Worm (Caenorhabditis elegans) whole organism, L4 larva: ENCODE measurements around the gene inx-8.

Experiments
- R02D3.7 ChIP-seq: fragments of 150-350 bp; sonication (generic microtip); optimal IDR thresholded peaks from 3 replicates; lab custom pipeline; 2014; ENCODE audit warnings: missing biosample characterization, missing genetic modification characterization
- T20F7.1 ChIP-seq: fragments of 200-800 bp; sonication (Bioruptor generic); optimal IDR thresholded peaks from 2 replicates; lab custom pipeline; 2018; ENCODE audit warnings: mild to moderate bottlenecking, missing genetic modification characterization, missing compliant biosample characterization
- T26A8.4 ChIP-seq: fragments of 200-800 bp; sonication (Bioruptor generic); IDR thresholded peaks from 2 replicates; pipeline ENCODE4 v1.3.6; 2022; ENCODE audit warnings: missing genetic modification characterization, missing compliant biosample characterization
- Y105C5A.15 ChIP-seq: fragments of 200-800 bp; sonication (Bioruptor generic); IDR thresholded peaks from 2 replicates; pipeline ENCODE4 v1.3.6; 2022; ENCODE audit warnings: missing genetic modification characterization, missing compliant biosample characterization
- aha-1 ChIP-seq: fragments of 150-350 bp; peaks from one replicate; lab custom pipeline; 2014; ENCODE audit warnings: missing biosample characterization, missing genetic modification characterization
- ama-1 ChIP-seq: fragments of 150-350 bp; optimal IDR thresholded peaks from 2 replicates; lab custom pipeline; 2014; ENCODE audit warnings: inconsistent platforms, mixed read lengths
- arid-1 ChIP-seq: fragments of 200-800 bp; sonication (Bioruptor generic); conservative IDR thresholded peaks from 2 replicates; pipeline ENCODE4 v1.3.6; 2022; ENCODE audit warnings: missing genetic modification reagents, missing genetic modification characterization, missing compliant biosample characterization
- attf-4 ChIP-seq: sonication (generic microtip); optimal IDR thresholded peaks from 3 replicates; lab custom pipeline; 2017; ENCODE audit warnings: missing biosample characterization, missing genetic modification characterization
- ceh-28 ChIP-seq: fragments of 150-350 bp; optimal IDR thresholded peaks from 2 replicates; lab custom pipeline; 2014; ENCODE audit warnings: missing biosample characterization, missing genetic modification reagents, missing genetic modification characterization
- ceh-82 ChIP-seq: sonication (generic microtip); optimal IDR thresholded peaks from 2 replicates; lab custom pipeline; 2017; ENCODE audit warnings: missing biosample characterization, missing genetic modification characterization
- ctbp-1 ChIP-seq: fragments of 200-800 bp; sonication (Bioruptor generic); IDR thresholded peaks from 2 replicates; pipeline ENCODE4 v1.3.6; 2022; ENCODE audit warnings: missing genetic modification reagents, missing genetic modification characterization, missing compliant biosample characterization
- daf-8 ChIP-seq: fragments of 200-800 bp; sonication (Bioruptor generic); IDR thresholded peaks from 2 replicates; pipeline ENCODE4 v1.3.6; 2022; ENCODE audit warnings: missing genetic modification characterization, missing compliant biosample characterization
- dmd-6 ChIP-seq: fragments of 200-800 bp; sonication (Bioruptor generic); IDR thresholded peaks from 2 replicates; pipeline ENCODE4 v1.3.6; 2022; ENCODE audit warnings: missing genetic modification reagents, missing genetic modification characterization, missing compliant biosample characterization
- dmd-9 ChIP-seq: fragments of 200-800 bp; sonication (Bioruptor generic); IDR thresholded peaks from 2 replicates; pipeline ENCODE4 v1.3.6; 2022; ENCODE audit warnings: missing genetic modification reagents, missing genetic modification characterization, missing compliant biosample characterization
- duxl-1 ChIP-seq: sonication (generic microtip); optimal IDR thresholded peaks from 2 replicates; lab custom pipeline; 2016; ENCODE audit warnings: mild to moderate bottlenecking, missing genetic modification characterization, moderate library complexity, missing compliant biosample characterization; ENCODE audit not compliant: poor library complexity
- egl-27 ChIP-seq: sonication (generic microtip); optimal IDR thresholded peaks from 3 replicates; lab custom pipeline; 2017; ENCODE audit warnings: missing biosample characterization, missing genetic modification reagents, missing genetic modification characterization
- egl-43 ChIP-seq: fragments of 200-800 bp; sonication (Bioruptor generic); IDR thresholded peaks from 2 replicates; pipeline ENCODE4 v1.3.6; 2022; ENCODE audit warnings: missing genetic modification reagents, missing genetic modification characterization, missing compliant biosample characterization
- fos-1 ChIP-seq: fragments of 150-350 bp; optimal IDR thresholded peaks from 2 replicates; lab custom pipeline; 2014; ENCODE audit warnings: missing biosample characterization, missing genetic modification characterization
- hlh-11 ChIP-seq: fragments of 200-800 bp; sonication (Bioruptor generic); optimal IDR thresholded peaks from 2 replicates; lab custom pipeline; 2018; ENCODE audit warnings: mild to moderate bottlenecking, missing genetic modification characterization, missing compliant biosample characterization
- hmg-1.1 ChIP-seq: fragments of 200-800 bp; sonication (Bioruptor generic); IDR thresholded peaks from 2 replicates; pipeline ENCODE4 v1.3.6; 2022; ENCODE audit warnings: missing genetic modification reagents, missing genetic modification characterization, missing compliant biosample characterization
- jun-1 ChIP-seq: fragments of 150-350 bp; optimal IDR thresholded peaks from 2 replicates; lab custom pipeline; 2014; ENCODE audit warnings: missing biosample characterization, missing genetic modification reagents, missing genetic modification characterization
- lin-1 ChIP-seq: fragments of 200-800 bp; sonication (Bioruptor generic); IDR thresholded peaks from 2 replicates; pipeline ENCODE4 v1.3.6; 2022; ENCODE audit warnings: missing genetic modification reagents, missing genetic modification characterization, missing compliant biosample characterization
- lin-29 ChIP-seq: fragments of 200-800 bp; sonication (Bioruptor generic); IDR thresholded peaks from 2 replicates; pipeline ENCODE4 v1.3.6; 2022; ENCODE audit warnings: missing genetic modification reagents, missing genetic modification characterization, missing compliant biosample characterization
- lsy-2 ChIP-seq, 2 experiments: fragments of 150-350 bp in 1 of 2; sonication (generic microtip) in 1 of 2; optimal IDR thresholded peaks; 2 replicates each; lab custom pipeline; 2014 to 2017; ENCODE audit warnings: missing biosample characterization in 2 of 2, missing genetic modification characterization in 2 of 2
- mdl-1 ChIP-seq, 2 experiments: fragments of 150-350 bp in 1 of 2; sonication (generic microtip) in 1 of 2; optimal IDR thresholded peaks; 2 replicates each; lab custom pipeline; 2014 to 2017; ENCODE audit warnings: missing biosample characterization in 2 of 2, missing genetic modification characterization in 2 of 2
- mes-2 ChIP-seq: sonication (generic microtip); optimal IDR thresholded peaks from 2 replicates; lab custom pipeline; 2016; ENCODE audit warnings: missing genotype, mild to moderate bottlenecking, missing genetic modification characterization, missing compliant biosample characterization; ENCODE audit not compliant: poor library complexity, severe bottlenecking
- mxl-2 ChIP-seq: fragments of 200-800 bp; sonication (Bioruptor generic); conservative IDR thresholded peaks from 2 replicates; pipeline ENCODE4 v1.3.6; 2022; ENCODE audit warnings: missing genetic modification reagents, missing genetic modification characterization, missing compliant biosample characterization
- mxl-3 ChIP-seq: fragments of 200-800 bp; sonication (Bioruptor generic); optimal IDR thresholded peaks from 2 replicates; lab custom pipeline; 2018; ENCODE audit warnings: mild to moderate bottlenecking, missing genetic modification characterization, missing compliant biosample characterization
- nhr-41 ChIP-seq: fragments of 200-800 bp; sonication (Bioruptor generic); IDR thresholded peaks from 2 replicates; pipeline ENCODE4 v1.3.6; 2022; ENCODE audit warnings: missing genetic modification reagents, missing genetic modification characterization, missing compliant biosample characterization
- nhr-42 ChIP-seq: fragments of 200-800 bp; sonication (Bioruptor generic); IDR thresholded peaks from 2 replicates; pipeline ENCODE4 v1.3.6; 2022; ENCODE audit warnings: missing genetic modification characterization, missing compliant biosample characterization
- nhr-6 ChIP-seq: fragments of 150-350 bp; optimal IDR thresholded peaks from 2 replicates; lab custom pipeline; 2014; ENCODE audit warnings: missing biosample characterization, missing genetic modification characterization
- pha-4 ChIP-seq, 2 experiments: fragments of 150-350 bp in 1 of 2; fragments of 200-800 bp in 1 of 2; sonication (Bioruptor generic) in 1 of 2; IDR thresholded peaks in 1 of 2; optimal IDR thresholded peaks in 1 of 2; 2 replicates each; pipeline versions ENCODE4 v1.3.6 to Lab custom; 2014 to 2022; ENCODE audit warnings: missing genetic modification characterization in 2 of 2, missing genetic modification reagents in 2 of 2, missing biosample characterization in 1 of 2, missing compliant biosample characterization in 1 of 2
- rbr-2 ChIP-seq: sonication (generic microtip); optimal IDR thresholded peaks from 2 replicates; lab custom pipeline; 2016; ENCODE audit warnings: missing genotype, missing genetic modification characterization, missing compliant biosample characterization
- saeg-2 ChIP-seq: fragments of 200-800 bp; sonication (Bioruptor generic); IDR thresholded peaks from 2 replicates; pipeline ENCODE4 v1.3.6; 2022; ENCODE audit warnings: missing genetic modification reagents, missing genetic modification characterization, missing compliant biosample characterization
- sdz-12 ChIP-seq: fragments of 200-800 bp; sonication (Bioruptor generic); optimal IDR thresholded peaks from 2 replicates; lab custom pipeline; 2018; ENCODE audit warnings: mild to moderate bottlenecking, missing genetic modification characterization, missing compliant biosample characterization
- skn-1 ChIP-seq: fragments of 150-350 bp; optimal IDR thresholded peaks from 2 replicates; lab custom pipeline; 2014; ENCODE audit warnings: missing biosample characterization, missing genetic modification characterization
- spr-1 ChIP-seq: sonication (generic microtip); optimal IDR thresholded peaks from 2 replicates; lab custom pipeline; 2016; ENCODE audit warnings: mild to moderate bottlenecking, missing genetic modification characterization, missing compliant biosample characterization
- tra-1 ChIP-seq: fragments of 200-800 bp; sonication (Bioruptor generic); IDR thresholded peaks from 2 replicates; pipeline ENCODE4 v1.3.6; 2022; ENCODE audit warnings: missing genetic modification reagents, missing genetic modification characterization, missing compliant biosample characterization
- unc-130 ChIP-seq: sonication (generic microtip); optimal IDR thresholded peaks from 2 replicates; lab custom pipeline; 2016; ENCODE audit warnings: missing genetic modification reagents, missing genetic modification characterization, missing compliant biosample characterization
- unc-39 ChIP-seq: sonication (generic microtip); optimal IDR thresholded peaks from 2 replicates; lab custom pipeline; 2017; ENCODE audit warnings: missing biosample characterization, missing genetic modification characterization
- unc-62 ChIP-seq, 3 experiments: fragments of 150-350 bp in 1 of 3; sonication (generic microtip); optimal IDR thresholded peaks in 2 of 3; peaks in 1 of 3; 1 replicate in 1 of 3; 2 replicates in 2 of 3; lab custom pipeline; 2014 to 2017; ENCODE audit warnings: missing biosample characterization in 3 of 3, missing genetic modification characterization in 3 of 3, missing genetic modification reagents in 3 of 3, missing genotype in 1 of 3
- ztf-11 ChIP-seq: fragments of 150-350 bp; optimal IDR thresholded peaks from 2 replicates; lab custom pipeline; 2014; ENCODE audit warnings: missing biosample characterization, missing genetic modification characterization
- ztf-7 ChIP-seq: fragments of 150-350 bp; optimal IDR thresholded peaks from 2 replicates; lab custom pipeline; 2014; ENCODE audit warnings: missing biosample characterization, missing genetic modification characterization

inx-8 gene

ce11 chrIV:11638016-11638415 lies 35.6 kb upstream of the inx-8 start, which contains the start of gene rbm-17:
TSS of gene rbm-17 (plus strand) at chrIV:11638316.
- no peak for TF ChIP-seq egl-43 (GFP tag; lab: Robert Waterston, UW)
- TF ChIP-seq fos-1 = no peak
- no peak for TF ChIP-seq hmg-1.1
- no peak for TF ChIP-seq T26A8.4 (GFP tag; lab: Robert Waterston, UW)
- no peak for TF ChIP-seq duxl-1 (tag; lab: Kevin White, UChicago)
- no peak for TF ChIP-seq T20F7.1 (GFP tag; lab: Kevin White, UChicago)
- TF ChIP-seq aha-1 (tag; lab: Kevin White, UChicago) = peak; percentile 43
- peak in 1 of 2 experiments; percentile 1 for TF ChIP-seq unc-62 (GFP tag; optimal IDR thresholded peaks at IDR 0.05 in 1 of 2; lab: Kevin White, UChicago)
- TF ChIP-seq unc-62 (tag; optimal IDR thresholded peaks at IDR 0.05; lab: Kevin White, UChicago) = no peak
- TF ChIP-seq dmd-6 (GFP tag; lab: Robert Waterston, UW) = no peak
- TF ChIP-seq lsy-2 (tag; optimal IDR thresholded peaks at IDR 0.05; lab: Kevin White, UChicago) = peak in 1 of 2 experiments; percentile 9
- no peak for TF ChIP-seq nhr-42 (GFP tag; lab: Robert Waterston, UW)
- TF ChIP-seq jun-1 (tag; lab: Kevin White, UChicago) = no peak
- no peak for TF ChIP-seq hlh-11

DNA sequence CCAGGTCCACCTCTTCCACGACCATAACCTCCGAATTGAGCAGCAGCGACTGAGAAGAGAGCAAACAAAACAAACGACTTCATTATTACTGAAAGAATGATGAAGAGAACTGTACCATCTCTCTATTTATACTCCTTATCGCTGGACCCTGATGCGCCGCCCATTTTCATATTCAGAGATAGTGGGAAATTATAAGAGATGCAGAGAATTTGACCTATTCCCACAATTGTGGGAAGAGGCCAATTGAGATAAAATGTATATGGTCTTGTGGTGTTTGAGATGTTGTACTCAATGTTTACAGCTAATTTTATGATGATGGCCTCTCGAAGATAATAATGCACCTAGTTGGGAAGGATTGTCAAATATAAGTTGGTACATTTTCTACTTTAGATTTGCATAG lies 32.7 kb upstream of the inx-8 start, which contains the start of gene ttr-50:
ttr-50 (minus strand) TSS at position 101 of the 400 bp plus-strand sequence.
- TF ChIP-seq ctbp-1 (GFP tag; lab: Robert Waterston, UW) = no peak
- no peak for TF ChIP-seq nhr-6 (tag; lab: Kevin White, UChicago)
- no peak for TF ChIP-seq dmd-9

DNA sequence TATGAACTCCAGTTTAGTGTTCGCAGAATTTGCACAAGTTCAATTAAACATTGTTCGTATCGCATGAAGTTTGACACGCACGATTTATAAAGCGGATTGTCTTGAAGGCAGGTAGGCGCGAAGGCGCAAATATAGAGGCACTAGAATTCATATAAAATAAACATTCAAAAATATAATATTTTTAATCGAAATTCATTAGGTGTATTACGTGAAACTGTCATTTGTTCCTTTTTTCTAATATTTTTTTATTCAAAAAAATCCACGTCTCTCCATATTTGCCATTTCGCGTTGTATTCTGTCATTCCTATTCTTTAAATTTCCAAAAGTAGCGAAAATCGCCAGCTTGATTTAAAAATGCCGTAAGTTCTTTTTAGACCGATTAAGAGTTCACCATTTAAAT lies 31.8 kb upstream of the inx-8 start, which contains the start of gene ZK809.1:
ZK809.1 (plus strand) TSS at position 301 of the 400 bp plus-strand sequence.
- TF ChIP-seq lin-29 (GFP tag; lab: Robert Waterston, UW) (no peak), mxl-2 (no peak), ama-1 (lab: Kevin White, UChicago) (no peak), lsy-2 (tag; optimal IDR thresholded peaks at IDR 0.05; lab: Kevin White, UChicago) (no peak), rbr-2 (tag; lab: Kevin White, UChicago) (no peak), tra-1 (GFP tag; lab: Robert Waterston, UW) (no peak), mdl-1 (tag; optimal IDR thresholded peaks at IDR 0.05; lab: Kevin White, UChicago) (no peak), mxl-3 (GFP tag; lab: Kevin White, UChicago) (no peak), ztf-7 (tag; lab: Kevin White, UChicago) (no peak)
- TF ChIP-seq, all 104 proteins: peak for 0

- no peak for TF ChIP-seq unc-130 (GFP tag; lab: Kevin White, UChicago)
- no peak for TF ChIP-seq nhr-41 (GFP tag; lab: Robert Waterston, UW)
- TF ChIP-seq ztf-11 = no peak
- TF ChIP-seq ceh-82 = no peak
- TF ChIP-seq spr-1 (tag; lab: Kevin White, UChicago) = no peak
- TF ChIP-seq Y105C5A.15 (GFP tag; lab: Robert Waterston, UW) = no peak
Observed at ce11 chrIV:11643829-11644228, 29.8 kb upstream of the inx-8 start, which contains the start of gene prx-2. TSS of gene prx-2 (plus strand) at chrIV:11644129.

DNA sequence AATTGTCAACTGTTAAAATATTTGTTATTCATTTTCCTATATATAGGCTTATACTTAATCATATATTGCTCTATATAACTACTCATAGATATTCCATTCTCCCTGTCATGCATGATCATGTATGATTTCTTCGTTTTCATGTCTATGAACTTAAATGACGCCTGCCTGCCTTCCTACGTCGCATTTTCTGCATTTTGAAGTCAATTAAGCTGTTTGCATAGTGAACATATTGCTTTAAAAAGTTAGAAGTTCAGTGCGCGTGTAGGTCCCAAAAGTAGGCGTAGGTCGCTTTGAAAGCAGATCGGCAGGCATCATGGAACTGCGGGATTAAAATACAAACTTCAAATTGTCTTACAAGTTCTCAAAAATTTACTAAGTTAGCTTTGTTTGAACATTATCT lies 28.9 kb upstream of the inx-8 start:
- TF ChIP-seq unc-62 (GFP tag; optimal IDR thresholded peaks at IDR 0.05 in 1 of 2; lab: Kevin White, UChicago) = peak in 1 of 2 experiments; percentile 53
- TF ChIP-seq unc-62 (tag; optimal IDR thresholded peaks at IDR 0.05; lab: Kevin White, UChicago) = no peak
- no peak for TF ChIP-seq R02D3.7 (tag; lab: Kevin White, UChicago)
- TF ChIP-seq tra-1 (GFP tag; lab: Robert Waterston, UW) = 0 out of 2 replicates have a peak, but pooled peaks have one; percentile 37
- TF ChIP-seq skn-1 (tag; lab: Kevin White, UChicago) = no peak
- TF ChIP-seq pha-4 (GFP tag; IDR thresholded peaks at IDR 0.05; lab: Robert Waterston, UW) = no peak
- TF ChIP-seq pha-4 (tag; optimal IDR thresholded peaks at IDR 0.05; lab: Kevin White, UChicago) = no peak
- no peak for TF ChIP-seq hlh-11
- no peak for TF ChIP-seq daf-8
- TF ChIP-seq unc-39 = no peak
- TF ChIP-seq mes-2 (tag; lab: Kevin White, UChicago) = no peak
- no peak for TF ChIP-seq ztf-11
- TF ChIP-seq arid-1 (GFP tag; lab: Robert Waterston, UW) = no peak
- TF ChIP-seq egl-27 (tag; lab: Kevin White, UChicago) = no peak
- TF ChIP-seq sdz-12 (GFP tag; lab: Kevin White, UChicago) = no peak
- TF ChIP-seq ama-1 (lab: Kevin White, UChicago) = peak; percentile 0
- no peak for TF ChIP-seq saeg-2 (GFP tag; lab: Robert Waterston, UW)
- TF ChIP-seq nhr-6 (tag; lab: Kevin White, UChicago) = no peak
- TF ChIP-seq attf-4 (tag; lab: Kevin White, UChicago) = no peak
- TF ChIP-seq ceh-28 (tag; lab: Kevin White, UChicago) = no peak
- no peak for TF ChIP-seq lin-1 (GFP tag; lab: Robert Waterston, UW)
- 0 out of 2 replicates have a peak, but pooled peaks have one; percentile 24 for TF ChIP-seq ctbp-1 (GFP tag; lab: Robert Waterston, UW)
